Fruit fly (Drosophila melanogaster) whole organism, pupa: Measurements from ENCODE around the gene CG1532.

Experiments
- CG10348 ChIP-seq: fragments of 200-800 bp; sonication (Bioruptor generic); IDR thresholded peaks from 2 replicates; pipeline ENCODE4 v1.3.6; 2022; ENCODE audit warnings: missing biosample characterization, missing genetic modification characterization
- gl ChIP-seq: fragments of 200-800 bp; sonication (Bioruptor generic); optimal IDR thresholded peaks from 2 replicates; lab custom pipeline; 2018; ENCODE audit warnings: missing biosample characterization, mild to moderate bottlenecking, missing genetic modification characterization

DNA sequence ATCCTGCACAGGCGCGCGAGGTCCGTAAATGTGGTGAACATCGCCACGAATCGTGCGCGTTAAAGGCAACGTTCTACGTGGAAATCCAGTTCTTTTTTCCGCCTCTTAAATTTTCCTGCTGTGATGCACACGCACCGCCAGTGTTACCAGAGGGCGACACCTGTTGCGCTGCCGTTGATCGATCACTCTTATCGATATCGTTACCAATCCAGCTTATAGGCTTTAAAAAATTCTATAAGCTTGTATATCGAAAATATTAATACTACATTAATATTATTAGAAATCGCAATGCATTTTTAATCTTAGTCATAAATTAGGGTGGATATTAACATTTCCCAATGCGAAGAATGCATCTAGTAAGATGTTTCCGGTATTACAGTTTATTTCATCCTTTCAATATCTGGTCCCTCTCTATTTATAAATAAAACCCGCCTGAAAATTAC, 3.7 kb upstream of the CG1532 start, which contains the start of gene CG1529:
- no peak for TF ChIP-seq CG10348 (GFP tag; lab: Robert Waterston, UW)
- no peak for TF ChIP-seq gl (tag; lab: Kevin White, UChicago)
